Worm (Caenorhabditis elegans) whole organism, L4/young adult: ENCODE results near the gene srj-40.

Source experiments
- W03F9.2 ChIP-seq: fragments of 150-350 bp; optimal IDR thresholded peaks from 2 replicates; lab custom pipeline; 2014; ENCODE audit warnings: missing biosample characterization, missing genetic modification characterization
- dao-5 ChIP-seq: sonication (generic microtip); optimal IDR thresholded peaks from 2 replicates; lab custom pipeline; 2016; ENCODE audit warnings: missing genotype, missing genetic modification characterization, moderate library complexity, missing compliant biosample characterization
- him-1 ChIP-seq: sonication (generic microtip); optimal IDR thresholded peaks from 2 replicates; lab custom pipeline; 2016; ENCODE audit warnings: missing genotype, missing genetic modification reagents, missing genetic modification characterization, missing compliant biosample characterization

- no peak for TF ChIP-seq W03F9.2 (tag; lab: Kevin White, UChicago)
- TF ChIP-seq dao-5 (tag; lab: Kevin White, UChicago) = no peak
- no peak for TF ChIP-seq him-1
These were observed 45.5 kb upstream of the srj-40 start for ce11 chrV:4056203-4056602.
